Worm (Caenorhabditis elegans) whole organism, midembryonic: ENCODE measurements around the gene ccdc-149.

Experiments used
- T22C8.4 ChIP-seq: fragments of 200-800 bp; sonication (Bioruptor generic); IDR thresholded peaks from 2 replicates; pipeline ENCODE4 v1.3.6; 2022; ENCODE audit warnings: missing genetic modification characterization, missing compliant biosample characterization
- cog-1 ChIP-seq: sonication (generic microtip); optimal IDR thresholded peaks from 2 replicates; lab custom pipeline; 2016; ENCODE audit warnings: missing genetic modification characterization, missing compliant biosample characterization
- flt-1 ChIP-seq: fragments of 200-800 bp; sonication (Bioruptor generic); IDR thresholded peaks from 2 replicates; pipeline ENCODE4 v1.3.6; 2022; ENCODE audit warnings: missing genetic modification characterization, missing compliant biosample characterization
- klf-2 ChIP-seq: fragments of 200-800 bp; sonication (Bioruptor generic); conservative IDR thresholded peaks from 2 replicates; pipeline ENCODE4 v1.3.6; 2022; ENCODE audit warnings: missing genetic modification reagents, missing genetic modification characterization, missing compliant biosample characterization
- med-1 ChIP-seq: sonication (generic microtip); optimal IDR thresholded peaks from 2 replicates; lab custom pipeline; 2017; ENCODE audit warnings: missing genetic modification characterization, mild to moderate bottlenecking, missing compliant biosample characterization, antibody characterized with exemption, missing genetic modification reagents; ENCODE audit not compliant: insufficient read depth
- ref-1 ChIP-seq: fragments of 200-800 bp; sonication (Bioruptor generic); conservative IDR thresholded peaks from 2 replicates; pipeline ENCODE4 v1.3.6; 2022; ENCODE audit warnings: missing genetic modification reagents, missing genetic modification characterization, missing compliant biosample characterization
- tab-1 ChIP-seq: fragments of 200-800 bp; sonication (Bioruptor generic); IDR thresholded peaks from 2 replicates; pipeline ENCODE4 v1.3.6; 2022; ENCODE audit warnings: missing genetic modification characterization, missing compliant biosample characterization
- ztf-23 ChIP-seq: fragments of 200-800 bp; sonication (Bioruptor generic); IDR thresholded peaks from 2 replicates; pipeline ENCODE4 v1.3.6; 2022; ENCODE audit warnings: missing genetic modification reagents, missing genetic modification characterization, missing compliant biosample characterization
- ztf-29 ChIP-seq: fragments of 200-800 bp; sonication (Bioruptor generic); IDR thresholded peaks from 2 replicates; pipeline ENCODE4 v1.3.6; 2022; ENCODE audit warnings: missing genetic modification reagents, missing genetic modification characterization, missing compliant biosample characterization

ccdc-149 gene

ce11 chrX:11480990-11481824 is 30.0 kb downstream of the ccdc-149 start:
- TF ChIP-seq ztf-29 (GFP tag; lab: Robert Waterston, UW) (no peak), T22C8.4 (GFP tag; lab: Robert Waterston, UW) (no peak), ztf-23 (no peak)

- no peak for TF ChIP-seq ref-1 (GFP tag; lab: Robert Waterston, UW)
- TF ChIP-seq ztf-29 (GFP tag; lab: Robert Waterston, UW), result no peak
- no peak for TF ChIP-seq flt-1 (GFP tag; lab: Robert Waterston, UW)
- no peak for TF ChIP-seq med-1 (GFP tag; lab: Kevin White, UChicago)
- no peak for TF ChIP-seq tab-1 (GFP tag; lab: Robert Waterston, UW)
- TF ChIP-seq klf-2 (GFP tag; lab: Robert Waterston, UW), result no peak
These were observed 31.2 kb downstream of the ccdc-149 start for ce11 chrX:11480032-11480431.

DNA sequence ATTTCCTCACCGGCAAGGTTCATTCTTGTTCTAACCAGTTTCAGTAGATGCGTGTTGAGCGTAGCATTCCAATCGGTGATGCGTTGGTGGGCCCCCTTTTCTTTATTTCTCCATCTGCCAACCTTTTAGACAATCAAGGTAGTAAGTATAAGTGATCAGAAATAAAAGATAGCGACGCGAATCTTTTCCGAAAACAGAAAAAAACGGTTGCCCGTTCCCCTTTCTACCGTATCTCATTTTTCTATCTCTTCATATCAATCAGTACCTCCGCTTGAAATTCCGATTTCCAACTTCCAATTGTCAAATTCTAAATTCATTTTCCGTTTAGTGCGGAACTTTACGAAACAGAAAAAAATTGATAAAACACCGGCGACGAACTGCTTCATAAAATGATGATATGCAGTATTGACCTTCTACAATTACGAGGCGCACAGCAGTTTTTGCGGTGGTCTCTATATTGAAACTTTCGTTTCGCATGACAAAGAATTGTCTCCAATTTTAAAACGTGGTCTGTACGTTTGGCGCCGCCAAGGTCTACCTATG is 31.9 kb downstream of the ccdc-149 start:
- TF ChIP-seq tab-1 (GFP tag; lab: Robert Waterston, UW) (no peak), cog-1 (no peak), T22C8.4 (GFP tag; lab: Robert Waterston, UW) (no peak), flt-1 (GFP tag; lab: Robert Waterston, UW) (no peak), med-1 (GFP tag; lab: Kevin White, UChicago) (no peak), ztf-29 (GFP tag; lab: Robert Waterston, UW) (no peak), ref-1 (GFP tag; lab: Robert Waterston, UW) (no peak), klf-2 (GFP tag; lab: Robert Waterston, UW) (no peak)

- TF ChIP-seq T22C8.4 (GFP tag; lab: Robert Waterston, UW) (no peak), ref-1 (GFP tag; lab: Robert Waterston, UW) (no peak), tab-1 (GFP tag; lab: Robert Waterston, UW) (no peak)
These were observed 32.5 kb downstream of the ccdc-149 start for ce11 chrX:11478758-11479157.

- no peak for TF ChIP-seq cog-1
- TF ChIP-seq ztf-23, result no peak
- no peak for TF ChIP-seq ztf-29 (GFP tag; lab: Robert Waterston, UW)
- no peak for TF ChIP-seq ref-1 (GFP tag; lab: Robert Waterston, UW)
- no peak for TF ChIP-seq tab-1 (GFP tag; lab: Robert Waterston, UW)
- no peak for TF ChIP-seq T22C8.4 (GFP tag; lab: Robert Waterston, UW)
- TF ChIP-seq med-1 (GFP tag; lab: Kevin White, UChicago), result no peak
- no peak for TF ChIP-seq klf-2 (GFP tag; lab: Robert Waterston, UW)
- no peak for TF ChIP-seq flt-1 (GFP tag; lab: Robert Waterston, UW)
These were observed 33.5 kb downstream of the ccdc-149 start for ce11 chrX:11477748-11478147.

ce11 chrX:11475780-11476179 is 35.5 kb downstream of the ccdc-149 start:
- TF ChIP-seq med-1 (GFP tag; lab: Kevin White, UChicago) (no peak), ztf-29 (GFP tag; lab: Robert Waterston, UW) (no peak), T22C8.4 (GFP tag; lab: Robert Waterston, UW) (no peak), ref-1 (GFP tag; lab: Robert Waterston, UW) (no peak), tab-1 (GFP tag; lab: Robert Waterston, UW) (no peak), cog-1 (no peak), klf-2 (GFP tag; lab: Robert Waterston, UW) (no peak), flt-1 (GFP tag; lab: Robert Waterston, UW) (no peak), ztf-23 (no peak)

DNA sequence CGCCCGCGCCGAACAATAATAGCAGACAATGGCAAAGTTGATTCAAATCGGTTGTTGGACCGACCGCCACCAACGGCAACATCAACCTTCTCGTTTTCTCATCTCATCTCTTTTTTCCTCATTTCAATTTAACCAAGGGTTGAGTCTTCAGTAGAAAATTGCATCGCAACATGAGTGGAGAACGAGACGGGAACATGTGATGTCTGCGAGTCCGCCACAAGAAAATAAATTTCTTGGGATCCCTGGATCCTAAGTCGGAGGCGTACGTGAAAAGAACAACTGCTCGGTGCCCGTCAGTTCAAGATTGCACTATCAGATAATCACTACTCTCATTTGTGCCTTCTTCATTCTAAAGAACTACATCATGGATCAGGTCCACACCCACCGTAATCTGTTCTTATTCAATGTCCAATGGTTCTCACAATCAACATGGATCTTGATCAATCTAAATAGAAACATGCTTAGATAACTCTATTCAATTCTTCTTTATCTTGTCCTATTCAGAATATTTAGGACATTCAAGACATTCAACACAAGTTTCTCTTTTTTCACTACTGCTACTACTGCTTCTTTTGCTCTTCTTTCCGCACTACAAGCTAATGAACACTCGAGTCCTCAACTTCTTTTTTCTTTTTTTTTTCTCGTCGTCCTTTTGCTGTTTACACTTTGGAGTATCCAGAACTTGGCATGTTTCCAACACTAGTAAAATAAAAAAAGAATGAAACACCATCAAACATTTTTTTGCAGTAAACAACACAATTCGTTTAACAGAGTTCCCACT is 36.5 kb downstream of the ccdc-149 start:
- TF ChIP-seq ztf-29 (GFP tag; lab: Robert Waterston, UW) (no peak), ztf-23 (no peak)

- TF ChIP-seq tab-1 (GFP tag; lab: Robert Waterston, UW) (no peak), ztf-29 (GFP tag; lab: Robert Waterston, UW) (no peak), klf-2 (GFP tag; lab: Robert Waterston, UW) (no peak), cog-1 (no peak), T22C8.4 (GFP tag; lab: Robert Waterston, UW) (no peak), flt-1 (GFP tag; lab: Robert Waterston, UW) (no peak), ref-1 (GFP tag; lab: Robert Waterston, UW) (no peak)
These were observed 37.1 kb downstream of the ccdc-149 start for ce11 chrX:11474149-11474585.

ce11 chrX:11472953-11473671 is 38.1 kb downstream of the ccdc-149 start:
- no peak for TF ChIP-seq ref-1 (GFP tag; lab: Robert Waterston, UW)
- TF ChIP-seq ztf-23, result 0 out of 2 replicates have a peak, but pooled peaks have one; percentile 8
